Worm (Caenorhabditis elegans) whole organism, L4 larva: ENCODE measurements around the gene F44G3.7.

Experiments used
- D1046.2 ChIP-seq: fragments of 200-800 bp; sonication (Bioruptor generic); IDR thresholded peaks from 2 replicates; pipeline ENCODE4 v1.3.6; 2022; ENCODE audit warnings: missing genetic modification characterization, missing compliant biosample characterization
- F26F4.8 ChIP-seq: fragments of 200-800 bp; sonication (Bioruptor generic); conservative IDR thresholded peaks from 2 replicates; pipeline ENCODE4 v1.3.6; 2022; ENCODE audit warnings: missing genetic modification characterization, missing compliant biosample characterization
- F37D6.2 ChIP-seq: sonication (generic microtip); optimal IDR thresholded peaks from 2 replicates; lab custom pipeline; 2016; ENCODE audit warnings: mild to moderate bottlenecking, missing genetic modification characterization, missing compliant biosample characterization
- F44E2.7 ChIP-seq: fragments of 200-800 bp; sonication (Bioruptor generic); IDR thresholded peaks from 2 replicates; pipeline ENCODE4 v2.1.2; 2022; ENCODE audit warnings: missing genetic modification characterization, missing compliant biosample characterization
- ZK337.2 ChIP-seq: fragments of 200-800 bp; sonication (Bioruptor generic); IDR thresholded peaks from 2 replicates; pipeline ENCODE4 v1.3.6; 2022; ENCODE audit warnings: missing genetic modification reagents, missing genetic modification characterization, missing compliant biosample characterization
- aha-1 ChIP-seq: fragments of 150-350 bp; peaks from one replicate; lab custom pipeline; 2014; ENCODE audit warnings: missing biosample characterization, missing genetic modification characterization
- ama-1 ChIP-seq: fragments of 150-350 bp; optimal IDR thresholded peaks from 2 replicates; lab custom pipeline; 2014; ENCODE audit warnings: inconsistent platforms, mixed read lengths
- attf-4 ChIP-seq: sonication (generic microtip); optimal IDR thresholded peaks from 3 replicates; lab custom pipeline; 2017; ENCODE audit warnings: missing biosample characterization, missing genetic modification characterization
- ceh-20 ChIP-seq: fragments of 200-800 bp; sonication (Bioruptor generic); IDR thresholded peaks from 2 replicates; pipeline ENCODE4 v1.3.6; 2022; ENCODE audit warnings: missing genetic modification reagents, missing genetic modification characterization, missing compliant biosample characterization
- ctbp-1 ChIP-seq: fragments of 200-800 bp; sonication (Bioruptor generic); IDR thresholded peaks from 2 replicates; pipeline ENCODE4 v1.3.6; 2022; ENCODE audit warnings: missing genetic modification reagents, missing genetic modification characterization, missing compliant biosample characterization
- daf-12 ChIP-seq: fragments of 150-350 bp; optimal IDR thresholded peaks from 2 replicates; lab custom pipeline; 2014; ENCODE audit warnings: missing biosample characterization, missing genetic modification reagents, missing genetic modification characterization
- daf-16 ChIP-seq, 3 experiments: sonication (generic microtip); optimal IDR thresholded peaks; 2 replicates each; lab custom pipeline; 2016 to 2017; ENCODE audit warnings: missing genetic modification characterization in 3 of 3, missing genetic modification reagents in 3 of 3, mild to moderate bottlenecking in 2 of 3, missing compliant biosample characterization in 2 of 3, missing biosample characterization in 1 of 3, moderate library complexity in 1 of 3
- daf-19 ChIP-seq: fragments of 200-800 bp; sonication (Bioruptor generic); conservative IDR thresholded peaks from 2 replicates; pipeline ENCODE4 v1.3.6; 2022; ENCODE audit warnings: missing genetic modification characterization, missing compliant biosample characterization
- daf-8 ChIP-seq: fragments of 200-800 bp; sonication (Bioruptor generic); IDR thresholded peaks from 2 replicates; pipeline ENCODE4 v1.3.6; 2022; ENCODE audit warnings: missing genetic modification characterization, missing compliant biosample characterization
- dmd-6 ChIP-seq: fragments of 200-800 bp; sonication (Bioruptor generic); IDR thresholded peaks from 2 replicates; pipeline ENCODE4 v1.3.6; 2022; ENCODE audit warnings: missing genetic modification reagents, missing genetic modification characterization, missing compliant biosample characterization
- dpl-1 ChIP-seq: fragments of 150-350 bp; optimal IDR thresholded peaks from 2 replicates; lab custom pipeline; 2014; ENCODE audit warnings: missing biosample characterization, missing genetic modification reagents, missing genetic modification characterization
- duxl-1 ChIP-seq: sonication (generic microtip); optimal IDR thresholded peaks from 2 replicates; lab custom pipeline; 2016; ENCODE audit warnings: mild to moderate bottlenecking, missing genetic modification characterization, moderate library complexity, missing compliant biosample characterization; ENCODE audit not compliant: poor library complexity
- dve-1 ChIP-seq: sonication (generic microtip); optimal IDR thresholded peaks from 2 replicates; lab custom pipeline; 2017; ENCODE audit warnings: antibody characterized with exemption, mild to moderate bottlenecking, missing genetic modification characterization, missing compliant biosample characterization; ENCODE audit not compliant: insufficient read depth
- gei-8 ChIP-seq: fragments of 200-800 bp; sonication (Bioruptor generic); optimal IDR thresholded peaks from 2 replicates; lab custom pipeline; 2018; ENCODE audit warnings: mild to moderate bottlenecking, missing genetic modification characterization, missing compliant biosample characterization
- hlh-30 ChIP-seq: sonication (generic microtip); optimal IDR thresholded peaks from 2 replicates; lab custom pipeline; 2017; ENCODE audit warnings: antibody characterized with exemption, mild to moderate bottlenecking, missing genetic modification characterization, missing compliant biosample characterization; ENCODE audit not compliant: insufficient read depth
- hmg-1.1 ChIP-seq: fragments of 200-800 bp; sonication (Bioruptor generic); IDR thresholded peaks from 2 replicates; pipeline ENCODE4 v1.3.6; 2022; ENCODE audit warnings: missing genetic modification reagents, missing genetic modification characterization, missing compliant biosample characterization
- lin-13 ChIP-seq: fragments of 150-350 bp; optimal IDR thresholded peaks from 2 replicates; lab custom pipeline; 2014; ENCODE audit warnings: missing biosample characterization, missing genetic modification reagents, missing genetic modification characterization
- lin-29 ChIP-seq: fragments of 200-800 bp; sonication (Bioruptor generic); IDR thresholded peaks from 2 replicates; pipeline ENCODE4 v1.3.6; 2022; ENCODE audit warnings: missing genetic modification reagents, missing genetic modification characterization, missing compliant biosample characterization
- lin-38 ChIP-seq: fragments of 200-800 bp; sonication (Bioruptor generic); IDR thresholded peaks from 2 replicates; pipeline ENCODE4 v1.3.6; 2022; ENCODE audit warnings: missing genetic modification reagents, missing genetic modification characterization, missing compliant biosample characterization
- lir-3 ChIP-seq: sonication (generic microtip); optimal IDR thresholded peaks from 2 replicates; lab custom pipeline; 2016; ENCODE audit warnings: mild to moderate bottlenecking, missing genetic modification characterization, missing compliant biosample characterization
- lsy-2 ChIP-seq, 2 experiments: fragments of 150-350 bp in 1 of 2; sonication (generic microtip) in 1 of 2; optimal IDR thresholded peaks; 2 replicates each; lab custom pipeline; 2014 to 2017; ENCODE audit warnings: missing biosample characterization in 2 of 2, missing genetic modification characterization in 2 of 2
- nhr-102 ChIP-seq: sonication (generic microtip); optimal IDR thresholded peaks from 2 replicates; lab custom pipeline; 2016; ENCODE audit warnings: mild to moderate bottlenecking, missing genetic modification characterization, moderate library complexity, missing compliant biosample characterization
- nhr-28 ChIP-seq: fragments of 150-350 bp; optimal IDR thresholded peaks from 2 replicates; lab custom pipeline; 2014; ENCODE audit warnings: missing biosample characterization, missing genetic modification characterization
- nhr-42 ChIP-seq: fragments of 200-800 bp; sonication (Bioruptor generic); IDR thresholded peaks from 2 replicates; pipeline ENCODE4 v1.3.6; 2022; ENCODE audit warnings: missing genetic modification characterization, missing compliant biosample characterization
- nhr-48 ChIP-seq: sonication (generic microtip); optimal IDR thresholded peaks from 2 replicates; lab custom pipeline; 2016; ENCODE audit warnings: mild to moderate bottlenecking, missing genetic modification characterization, missing compliant biosample characterization
- nhr-76 ChIP-seq: fragments of 150-350 bp; optimal IDR thresholded peaks from 2 replicates; lab custom pipeline; 2014; ENCODE audit warnings: missing biosample characterization, missing genetic modification characterization
- php-3 ChIP-seq: fragments of 200-800 bp; sonication (Bioruptor generic); IDR thresholded peaks from 2 replicates; pipeline ENCODE4 v1.3.6; 2022; ENCODE audit warnings: missing genetic modification reagents, missing genetic modification characterization, missing compliant biosample characterization
- spr-3 ChIP-seq: fragments of 200-800 bp; sonication (Bioruptor generic); optimal IDR thresholded peaks from 2 replicates; lab custom pipeline; 2018; ENCODE audit warnings: mild to moderate bottlenecking, missing genetic modification characterization, missing compliant biosample characterization
- tra-1 ChIP-seq: fragments of 200-800 bp; sonication (Bioruptor generic); IDR thresholded peaks from 2 replicates; pipeline ENCODE4 v1.3.6; 2022; ENCODE audit warnings: missing genetic modification reagents, missing genetic modification characterization, missing compliant biosample characterization
- unc-39 ChIP-seq: sonication (generic microtip); optimal IDR thresholded peaks from 2 replicates; lab custom pipeline; 2017; ENCODE audit warnings: missing biosample characterization, missing genetic modification characterization
- zag-1 ChIP-seq: fragments of 150-350 bp; optimal IDR thresholded peaks from 2 replicates; lab custom pipeline; 2014; ENCODE audit warnings: missing biosample characterization, missing genetic modification characterization
- ztf-11 ChIP-seq: fragments of 150-350 bp; optimal IDR thresholded peaks from 2 replicates; lab custom pipeline; 2014; ENCODE audit warnings: missing biosample characterization, missing genetic modification characterization

Gene F44G3.7

DNA sequence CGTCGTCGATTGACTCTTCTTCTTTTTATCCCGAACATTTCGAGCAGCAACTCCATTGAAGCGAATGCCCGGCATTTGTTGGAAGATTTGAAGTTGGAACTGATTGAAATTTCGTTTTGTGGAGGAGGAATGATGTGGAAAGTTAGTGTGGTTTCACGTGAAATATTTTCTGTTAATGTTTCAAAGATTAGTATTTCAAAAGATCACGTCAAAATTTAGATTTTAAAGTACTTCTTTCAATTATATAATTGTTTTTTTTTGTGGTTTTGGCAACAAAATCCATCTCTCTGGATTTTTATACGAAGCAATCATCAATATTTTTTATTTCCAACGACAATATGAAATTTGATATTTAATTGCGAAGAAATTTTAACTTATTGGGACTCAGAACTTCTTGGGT lies at the start of gene F44G3.7:
F44G3.7 (minus strand) TSS at position 101 of the 400 bp plus-strand sequence.
- TF ChIP-seq lin-13 (GFP tag; lab: Kevin White, UChicago): no peak
- TF ChIP-seq D1046.2 (GFP tag; lab: Robert Waterston, UW): no peak
- no peak for TF ChIP-seq aha-1 (tag; lab: Kevin White, UChicago)
- no peak for TF ChIP-seq daf-12 (tag; lab: Kevin White, UChicago)
- TF ChIP-seq lin-29 (GFP tag; lab: Robert Waterston, UW): no peak

DNA sequence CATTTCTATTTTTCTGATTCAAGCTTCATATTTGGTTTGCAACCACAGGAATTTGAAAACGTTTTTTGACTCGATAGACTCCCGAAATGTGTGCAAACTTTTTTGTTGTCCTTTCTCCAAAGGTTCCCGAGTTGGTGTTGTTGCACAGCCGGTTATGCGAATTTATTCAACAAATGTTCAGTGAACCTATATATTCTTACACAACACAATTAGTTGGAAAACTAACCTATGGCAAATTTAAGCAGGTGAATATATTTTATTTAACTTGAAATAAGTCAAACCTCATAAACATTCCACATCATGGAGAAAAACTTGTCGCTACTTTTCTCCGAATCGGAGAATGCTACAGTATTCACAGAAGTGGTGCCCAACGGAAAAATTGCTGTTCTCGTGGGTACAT lies 46.4 kb upstream of the F44G3.7 start, which contains the start of gene srz-14:
srz-14 (plus strand) TSS at position 301 of the 400 bp plus-strand sequence.
- TF ChIP-seq daf-19 (no peak), nhr-28 (tag; lab: Kevin White, UChicago) (no peak), ztf-11 (tag; lab: Kevin White, UChicago) (no peak), daf-8 (GFP tag; lab: Robert Waterston, UW) (no peak), gei-8 (no peak), dve-1 (no peak), nhr-48 (tag; lab: Kevin White, UChicago) (no peak), F37D6.2 (tag; lab: Kevin White, UChicago) (no peak), zag-1 (tag; lab: Kevin White, UChicago) (no peak), attf-4 (no peak), F44E2.7 (GFP tag; lab: Robert Waterston, UW) (no peak), hmg-1.1 (GFP tag; lab: Robert Waterston, UW) (no peak), tra-1 (no peak), duxl-1 (no peak), hlh-30 (no peak), dmd-6 (GFP tag; lab: Robert Waterston, UW) (no peak), daf-16 (GFP tag; optimal IDR thresholded peaks at IDR 0.05; lab: Kevin White, UChicago) (no peak), daf-16 (tag; optimal IDR thresholded peaks at IDR 0.05; lab: Kevin White, UChicago) (no peak), nhr-76 (tag; lab: Kevin White, UChicago) (no peak), ama-1 (no peak), lin-38 (no peak)
- TF ChIP-seq, all 104 proteins: peak for 0

DNA sequence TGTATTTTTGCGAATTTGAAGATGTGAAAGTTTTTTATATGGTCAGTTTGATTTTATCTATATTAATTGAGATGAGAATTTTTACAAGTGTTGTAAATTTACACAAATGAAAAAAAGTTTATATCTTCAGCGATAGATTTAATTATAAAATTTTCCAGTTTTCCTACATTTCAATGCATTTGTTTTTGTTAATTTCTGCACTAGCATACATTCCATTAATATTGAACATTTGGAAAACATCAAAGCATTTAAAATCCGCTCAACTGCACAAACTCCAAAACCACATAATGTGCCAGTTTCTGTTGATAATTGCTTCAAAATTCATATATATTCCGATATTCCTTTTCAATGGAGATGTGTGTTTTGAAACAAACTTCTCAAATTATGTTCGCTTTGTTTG lies 46.0 kb upstream of the F44G3.7 start, which contains the start of gene srh-277:
srh-277 (plus strand) TSS at position 301 of the 400 bp plus-strand sequence.
- TF ChIP-seq nhr-42 (GFP tag; lab: Robert Waterston, UW) (no peak), nhr-28 (tag; lab: Kevin White, UChicago) (no peak), ZK337.2 (GFP tag; lab: Robert Waterston, UW) (no peak), ceh-20 (GFP tag; lab: Robert Waterston, UW) (no peak), nhr-102 (tag; lab: Kevin White, UChicago) (no peak), spr-3 (GFP tag; lab: Kevin White, UChicago) (no peak), tra-1 (no peak), F44E2.7 (GFP tag; lab: Robert Waterston, UW) (no peak), daf-16 (GFP tag; optimal IDR thresholded peaks at IDR 0.05; lab: Kevin White, UChicago) (no peak), daf-16 (tag; optimal IDR thresholded peaks at IDR 0.05; lab: Kevin White, UChicago) (no peak)

DNA sequence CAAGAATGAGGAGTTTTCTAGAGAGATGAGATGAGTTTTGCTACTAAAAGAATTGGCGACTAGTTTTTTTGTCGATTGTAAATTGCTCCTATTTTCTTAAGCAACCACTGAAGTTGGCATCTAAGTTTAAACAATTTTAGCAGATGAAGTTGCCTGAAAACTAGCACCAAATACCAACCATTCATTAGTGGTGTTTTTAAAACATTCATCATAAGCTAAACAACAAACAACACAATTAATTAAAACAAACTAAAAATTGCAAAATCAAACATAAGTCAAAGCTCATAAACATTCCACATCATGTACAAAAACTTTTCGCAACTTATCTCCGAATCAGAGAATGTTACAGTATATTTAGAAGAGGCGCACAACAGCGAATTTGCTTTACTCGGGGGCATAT lies 45.2 kb upstream of the F44G3.7 start, which contains the start of gene srz-13:
srz-13 (plus strand) TSS at position 301 of the 400 bp plus-strand sequence.
- TF ChIP-seq ctbp-1 (GFP tag; lab: Robert Waterston, UW): no peak
- TF ChIP-seq unc-39 (tag; lab: Kevin White, UChicago): no peak
- no peak for TF ChIP-seq F26F4.8 (GFP tag; lab: Robert Waterston, UW)
- TF ChIP-seq php-3 (GFP tag; lab: Robert Waterston, UW): no peak
- TF ChIP-seq dpl-1 (GFP tag; lab: Kevin White, UChicago): no peak
- TF ChIP-seq lir-3 (tag; lab: Kevin White, UChicago): no peak
- no peak for TF ChIP-seq lsy-2 (tag; optimal IDR thresholded peaks at IDR 0.05; lab: Kevin White, UChicago)
- no peak for TF ChIP-seq nhr-48 (tag; lab: Kevin White, UChicago)
